Fruit fly (Drosophila melanogaster) whole organism, wandering third instar larva: ENCODE data around the gene CG31752.

Source experiments
- CrebA ChIP-seq: fragments of 200-800 bp; sonication (Bioruptor generic); optimal IDR thresholded peaks from 2 replicates; lab custom pipeline; 2016; ENCODE audit warnings: missing biosample characterization, mild to moderate bottlenecking, missing genetic modification characterization, borderline replicate concordance
- Hr83 ChIP-seq: fragments of 200-300 bp; sonication (Bioruptor generic); optimal IDR thresholded peaks from 2 replicates; lab custom pipeline; 2016; ENCODE audit warnings: missing biosample characterization, mild to moderate bottlenecking, missing genetic modification characterization, moderate library complexity; ENCODE audit not compliant: poor library complexity, severe bottlenecking
- brk ChIP-seq: fragments of 200-800 bp; sonication (Bioruptor generic); optimal IDR thresholded peaks from 2 replicates; lab custom pipeline; 2016; ENCODE audit warnings: missing biosample characterization, mild to moderate bottlenecking, missing genetic modification characterization
- foxo ChIP-seq, 2 experiments: fragments of 200-800 bp; sonication (Bioruptor generic); optimal IDR thresholded peaks; 2 replicates in 1 of 2; 3 replicates in 1 of 2; lab custom pipeline; 2016 to 2017; ENCODE audit warnings: missing biosample characterization in 2 of 2, missing genetic modification characterization in 2 of 2
- fru ChIP-seq: fragments of 200-800 bp; sonication (Bioruptor generic); optimal IDR thresholded peaks from 3 replicates; lab custom pipeline; 2016; ENCODE audit warnings: missing biosample characterization, mild to moderate bottlenecking, missing genetic modification characterization
- lola ChIP-seq: fragments of >200 bp; optimal IDR thresholded peaks from 2 replicates; lab custom pipeline; 2017; ENCODE audit warnings: missing biosample characterization, missing genetic modification characterization
- pan ChIP-seq: fragments of >200 bp; optimal IDR thresholded peaks from 2 replicates; lab custom pipeline; 2017
- woc ChIP-seq: sonication (Bioruptor generic); optimal IDR thresholded peaks from 2 replicates; lab custom pipeline; 2016; ENCODE audit warnings: missing biosample characterization, mild to moderate bottlenecking, missing genetic modification characterization

DNA sequence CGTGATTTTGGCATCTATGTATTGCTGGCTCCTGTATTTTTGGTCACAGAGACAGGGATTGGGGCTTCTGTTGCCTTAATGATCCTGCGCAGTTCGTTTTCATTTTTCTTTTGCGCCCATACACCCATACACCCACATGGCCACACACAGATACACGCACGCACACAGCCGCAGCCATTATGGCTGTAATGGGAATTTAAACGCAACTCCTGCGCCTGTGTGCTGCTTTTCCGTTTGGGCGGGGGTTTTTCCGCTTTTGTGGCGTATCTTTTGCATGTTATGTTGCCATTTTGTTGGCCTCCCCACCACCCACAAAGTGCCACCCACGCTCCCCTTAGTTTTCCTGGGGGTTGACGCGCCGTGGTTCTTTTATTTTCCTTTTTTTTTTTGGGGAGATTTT lies 26.7 kb upstream of the CG31752 start:
- TF ChIP-seq pan (lab: Kevin White, UChicago): no peak
- TF ChIP-seq CrebA (GFP tag; lab: Kevin White, UChicago): no peak
- no peak for TF ChIP-seq lola (GFP tag; lab: Kevin White, UChicago)
- TF ChIP-seq fru (GFP tag; lab: Kevin White, UChicago): no peak
- no peak for TF ChIP-seq brk (GFP tag; lab: Kevin White, UChicago)
- no peak for TF ChIP-seq woc
- TF ChIP-seq Hr83 (GFP tag; lab: Kevin White, UChicago): no peak
- no peak for TF ChIP-seq foxo (GFP tag; optimal IDR thresholded peaks at IDR 0.05; lab: Kevin White, UChicago)
